Fruit fly (Drosophila melanogaster) ovary, adult (tissue): ENCODE data around the gene Edg91.

Experiments
- CG17801 ChIP-seq: fragments of 200-800 bp; optimal IDR thresholded peaks from 2 replicates; lab custom pipeline; 2019; ENCODE audit warnings: missing biosample characterization, mild to moderate bottlenecking, missing genetic modification characterization, moderate library complexity; ENCODE audit not compliant: partially characterized antibody

The Edg91 gene

dm6 chr3R:17619726-17620282 lies 8.5 kb upstream of the Edg91 start:
- peak; percentile 95 for TF ChIP-seq CG17801

- no peak for TF ChIP-seq CG17801
Measured at dm6 chr3R:17618699-17619150, 7.4 kb upstream of the Edg91 start, which contains the start of the genes CG14324 and CG14326. TSS of gene CG14324 (minus strand) at chr3R:17618799. TSS of gene CG14326 (plus strand) at chr3R:17619100.

DNA sequence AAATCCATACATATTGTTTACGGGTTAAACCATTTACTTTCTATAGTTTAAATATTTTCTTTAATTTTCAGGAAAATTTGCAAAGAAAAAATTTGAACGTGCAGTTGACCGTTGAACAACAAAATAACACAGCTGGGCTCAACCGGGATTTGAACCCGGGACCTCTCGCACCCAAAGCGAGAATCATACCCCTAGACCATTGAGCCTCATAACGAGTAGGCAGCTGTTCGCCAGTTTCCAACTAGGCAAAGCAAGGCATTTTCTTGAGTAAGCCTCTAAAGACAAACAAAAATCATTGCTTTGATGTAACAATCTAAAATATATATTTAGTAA lies 6.6 kb upstream of the Edg91 start:
- TF ChIP-seq CG17801, result no peak

- TF ChIP-seq CG17801, result no peak
Measured at dm6 chr3R:17617121-17617975, 6.0 kb upstream of the Edg91 start.

DNA sequence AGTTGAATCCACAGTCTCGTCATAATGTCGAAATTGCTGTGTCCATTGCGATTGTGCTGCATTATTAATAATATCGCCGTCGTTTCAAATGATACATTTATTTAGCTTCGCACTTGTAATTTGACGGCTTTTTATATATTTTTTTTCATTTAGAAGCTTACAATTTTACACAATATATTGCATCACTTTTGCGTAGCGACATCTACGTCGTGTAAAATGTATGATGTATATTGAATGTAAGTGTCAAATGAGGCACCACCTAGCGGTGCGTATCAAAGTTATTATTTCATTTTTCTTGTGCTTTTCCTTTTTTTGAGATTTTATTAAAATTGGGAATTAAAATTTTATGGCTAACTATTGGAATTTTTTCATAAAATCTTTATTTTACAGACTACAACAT lies 5.2 kb upstream of the Edg91 start:
- no peak for TF ChIP-seq CG17801

DNA sequence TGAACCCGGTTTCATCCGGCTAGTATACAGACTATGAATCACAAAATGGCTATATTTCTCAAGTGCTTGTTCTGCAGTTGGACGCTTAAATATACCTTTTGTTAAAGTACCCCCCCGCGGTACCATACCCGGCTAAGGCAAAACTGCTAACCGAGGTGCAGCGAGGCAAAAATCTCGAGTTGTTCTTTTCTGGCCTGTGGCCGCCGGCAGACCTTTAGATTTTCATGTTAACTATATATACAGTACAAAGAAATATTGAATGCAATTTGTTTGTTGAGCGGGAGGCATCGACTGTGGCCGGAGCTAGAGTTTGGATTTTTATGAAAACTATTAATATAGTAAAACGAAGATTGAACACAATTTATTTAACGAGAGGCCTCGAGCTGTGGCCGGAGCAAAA lies 4.4 kb upstream of the Edg91 start:
- TF ChIP-seq CG17801, result no peak

DNA sequence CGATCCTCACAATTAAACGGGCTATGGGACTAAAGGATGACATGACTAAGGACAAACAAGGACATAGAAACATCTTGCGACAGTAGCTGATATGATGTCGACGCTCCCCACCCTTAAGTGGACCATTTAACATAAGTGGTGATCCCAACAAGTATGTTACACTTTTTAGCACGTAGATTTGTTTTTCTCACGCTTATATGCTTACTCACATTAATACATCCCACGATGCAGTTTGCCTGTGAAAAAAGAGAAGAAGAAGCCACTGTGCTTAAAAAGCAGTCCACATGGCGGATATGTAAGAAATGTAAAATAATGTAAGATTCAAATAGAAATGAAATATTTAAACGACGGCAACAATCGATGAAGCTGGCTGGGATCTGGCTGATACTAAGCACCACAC lies 3.8 kb upstream of the Edg91 start:
- TF ChIP-seq CG17801, result no peak

DNA sequence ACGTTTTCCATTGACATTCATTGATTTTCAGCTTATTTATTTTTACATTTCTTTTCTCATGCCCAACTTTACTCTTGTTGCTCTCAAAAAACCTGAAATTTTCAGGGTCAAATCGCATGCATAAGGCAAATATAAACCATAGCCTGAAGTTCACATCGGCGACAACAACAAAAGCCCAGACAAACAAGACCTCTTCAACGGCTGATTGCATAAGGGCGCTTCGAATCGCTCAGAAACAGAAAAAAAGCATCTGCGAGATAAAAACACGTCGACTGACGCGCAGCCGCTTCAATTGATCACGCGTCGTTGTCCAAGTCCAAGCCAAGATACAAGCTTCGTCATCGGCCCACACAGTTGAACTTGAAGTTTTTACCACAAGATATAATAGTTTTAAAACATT lies 2.2 kb upstream of the Edg91 start, which contains the start of gene CG14327:
CG14327 (plus strand) TSS at position 161 of the 400 bp plus-strand sequence.
- TF ChIP-seq CG17801, result no peak

DNA sequence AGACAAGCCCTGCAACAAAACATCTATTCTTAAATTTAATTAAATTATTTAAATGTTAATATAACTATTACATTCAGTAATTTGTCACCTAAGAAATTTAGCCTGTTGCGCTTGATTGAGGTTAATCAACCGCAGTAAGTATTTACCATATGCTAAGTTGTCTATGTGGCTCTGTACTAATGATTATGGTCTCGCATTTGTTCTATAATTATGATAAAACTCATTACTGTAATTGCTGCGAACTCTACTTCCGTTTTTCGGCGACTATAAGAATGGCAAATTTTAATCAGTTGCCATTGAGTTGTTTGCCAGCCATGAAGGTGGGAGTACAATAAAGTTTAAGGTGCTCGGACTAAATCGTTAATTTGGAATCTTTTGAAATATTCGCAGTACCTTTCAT lies 1.3 kb upstream of the Edg91 start, which contains the start of gene CG34281:
CG34281 (plus strand) TSS at position 301 of the 400 bp plus-strand sequence.
- no peak for TF ChIP-seq CG17801

dm6 chr3R:17611836-17612235 lies 525 bp upstream of the Edg91 start:
- no peak for TF ChIP-seq CG17801

DNA sequence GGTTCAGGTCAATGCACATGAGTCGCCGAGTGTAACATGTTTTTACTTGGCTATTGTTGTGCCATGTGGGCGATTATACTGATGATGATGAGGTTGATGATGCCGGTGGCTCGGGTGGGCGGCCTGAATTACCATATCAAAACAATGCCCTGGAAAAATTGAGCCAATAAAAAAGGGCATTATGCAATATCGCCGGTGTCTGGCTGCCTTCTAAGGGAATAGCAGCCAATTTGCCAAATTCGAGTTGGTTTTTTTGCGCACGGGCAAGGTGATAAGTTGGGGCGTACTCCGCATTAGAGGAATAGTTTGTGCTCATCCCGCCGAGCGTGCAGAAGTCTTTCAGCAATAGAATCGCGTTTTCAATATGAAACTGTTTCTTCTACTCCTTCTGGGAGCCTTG lies 2.3 kb downstream of the Edg91 start, which contains the start of gene CG14329:
CG14329 (plus strand) TSS at position 301 of the 400 bp plus-strand sequence.
- no peak for TF ChIP-seq CG17801

dm6 chr3R:17605872-17606271 lies 5.4 kb downstream of the Edg91 start, which contains the start of gene sll:
TSS of gene sll (plus strand) at chr3R:17606106.
- TF ChIP-seq CG17801, result no peak

DNA sequence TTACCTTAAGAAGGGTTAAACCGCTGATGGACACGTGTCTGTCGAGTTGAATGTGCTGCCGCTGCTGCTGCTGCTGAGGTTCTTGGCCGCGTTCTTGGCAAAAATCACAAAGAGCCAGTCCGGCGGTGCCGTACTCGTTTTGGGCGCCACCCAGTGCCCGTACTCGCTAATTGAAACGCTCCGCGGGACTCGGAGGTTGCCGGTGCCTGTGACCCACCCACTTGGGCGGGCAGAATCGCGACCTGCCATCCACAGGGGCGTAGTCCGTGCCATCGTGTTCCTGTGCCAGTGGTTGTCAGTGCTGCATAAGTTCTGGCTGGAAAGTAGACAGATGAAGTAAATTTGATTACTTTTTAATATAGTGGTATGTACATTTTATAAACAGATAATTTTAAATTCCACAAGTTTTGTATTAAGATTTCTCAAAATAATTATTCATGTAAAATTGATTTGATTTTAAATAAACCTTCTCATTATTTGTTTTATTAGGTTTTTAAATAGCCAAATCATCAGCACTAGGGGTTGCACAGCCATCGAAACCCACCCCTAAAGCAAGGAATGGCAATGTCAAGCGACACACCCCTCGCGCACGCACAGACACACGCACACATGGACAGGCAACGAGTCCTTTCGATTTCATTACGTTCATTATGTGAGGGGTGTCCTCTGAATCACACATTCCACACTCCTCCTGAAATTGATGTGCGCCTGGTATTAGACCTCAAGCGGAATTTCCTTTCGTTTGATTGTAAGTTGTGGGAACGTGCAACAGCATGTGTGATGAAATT lies 6.2 kb downstream of the Edg91 start:
- no peak for TF ChIP-seq CG17801

DNA sequence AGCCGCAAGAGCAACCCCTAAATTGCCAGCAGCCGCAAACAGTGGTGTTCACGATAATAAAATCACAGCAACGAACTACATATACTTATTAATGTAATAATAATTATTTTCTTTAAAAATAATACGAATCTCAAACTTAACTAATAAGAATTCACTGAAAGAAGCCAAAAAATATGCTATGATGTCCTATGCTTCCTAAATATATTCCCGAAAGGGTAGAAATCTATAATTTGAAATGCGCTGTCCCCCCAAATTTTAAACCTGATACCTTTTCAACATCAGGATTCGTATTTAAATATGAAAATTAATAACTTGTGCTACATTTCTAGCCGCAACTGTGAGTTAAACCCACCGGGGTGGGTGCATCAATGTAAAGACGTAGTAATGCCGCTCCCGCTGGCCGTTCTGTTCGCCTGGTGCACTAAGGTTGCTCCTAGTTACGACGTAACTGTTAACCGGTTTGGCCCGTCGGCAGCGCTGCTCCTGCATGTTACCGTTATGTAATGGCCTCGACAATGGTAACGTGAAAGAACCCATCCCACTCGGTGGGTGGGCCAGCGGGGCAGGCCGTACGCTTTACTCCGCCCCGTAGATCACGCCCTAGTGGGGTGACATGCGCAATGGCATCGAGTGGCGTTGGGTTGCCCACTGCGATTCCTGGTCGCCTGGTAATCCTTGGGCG lies 7.0 kb downstream of the Edg91 start:
- no peak for TF ChIP-seq CG17801

DNA sequence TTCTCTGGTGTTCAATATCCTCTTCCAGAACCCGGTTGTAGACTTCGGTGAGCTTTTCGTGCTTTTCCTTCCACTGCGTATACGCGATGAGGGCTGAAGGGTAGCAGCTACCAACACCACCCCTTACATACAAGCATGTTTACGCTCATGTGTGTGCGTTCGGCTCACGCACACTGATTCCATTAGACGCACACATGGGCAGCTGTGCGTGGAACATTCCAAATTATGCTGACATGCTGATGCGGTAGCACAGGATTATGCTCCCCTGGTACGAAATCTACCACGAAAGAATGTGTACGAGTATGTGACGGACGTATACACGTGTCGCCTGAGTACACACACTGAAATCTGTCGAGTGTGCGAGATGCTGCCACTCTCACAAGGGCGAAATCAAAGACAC lies 7.6 kb downstream of the Edg91 start:
- TF ChIP-seq CG17801, result no peak

- no peak for TF ChIP-seq CG17801
Measured at dm6 chr3R:17602974-17603373, 8.3 kb downstream of the Edg91 start.
